Fruit fly (Drosophila melanogaster): ENCODE results near the gene Pde9.

DNA sequence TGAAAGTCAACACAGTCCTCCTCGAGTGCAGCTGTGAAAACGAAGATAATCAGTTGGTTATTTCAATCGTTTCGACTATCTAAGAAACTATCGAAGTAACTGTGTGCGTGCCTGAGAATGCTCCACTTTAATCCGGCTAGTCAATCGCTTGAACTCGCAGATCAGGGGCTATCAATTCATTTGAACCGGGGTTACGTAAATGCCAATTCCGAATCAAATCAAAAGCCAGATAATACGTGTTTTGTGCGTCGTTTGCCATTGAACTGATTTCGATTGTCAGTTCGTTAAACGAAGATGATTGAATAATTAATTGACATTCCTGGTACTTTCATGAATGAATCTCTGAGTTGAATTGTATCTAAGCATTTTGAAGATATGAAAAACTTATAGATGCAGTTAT lies 119.9 kb downstream of the Pde9 start:
- no peak for TF ChIP-seq psq (optimal IDR thresholded peaks at IDR 0.05)
- TF ChIP-seq usp (GFP tag; optimal IDR thresholded peaks at IDR 0.05), result no peak
- TF ChIP-seq CG8478 (optimal IDR thresholded peaks at IDR 0.05), result no peak
- no peak for TF ChIP-seq Dll (optimal IDR thresholded peaks at IDR 0.05)
- no peak for TF ChIP-seq EcR (GFP tag; optimal IDR thresholded peaks at IDR 0.05)
- TF ChIP-seq pan (optimal IDR thresholded peaks at IDR 0.05), result no peak
